Worm (Caenorhabditis elegans): ENCODE data around the gene F54D8.6.

ce11 chrIII:5150980-5151379, 48.2 kb downstream of the F54D8.6 start:
- TF ChIP-seq sptf-1 (tag; optimal IDR thresholded peaks at IDR 0.05) (no peak), aly-2 (tag; optimal IDR thresholded peaks at IDR 0.05) (no peak), ces-1 (GFP tag; optimal IDR thresholded peaks at IDR 0.05) (no peak), nhr-90 (tag; optimal IDR thresholded peaks at IDR 0.05; ENCODE audit: poor library complexity) (no peak)

Measured in whole organism, L1 larva.